Worm (Caenorhabditis elegans) whole organism, L1 larva: ENCODE data around the gene nkb-2.

Experiments used
- C04F5.9 ChIP-seq: sonication (generic microtip); optimal IDR thresholded peaks from 2 replicates; lab custom pipeline; 2016; ENCODE audit warnings: missing genetic modification characterization, missing compliant biosample characterization
- C34B4.2 ChIP-seq: sonication (generic microtip); optimal IDR thresholded peaks from 2 replicates; lab custom pipeline; 2017; ENCODE audit warnings: mild to moderate bottlenecking, missing genetic modification characterization, missing compliant biosample characterization
- blmp-1 ChIP-seq: fragments of 150-350 bp; optimal IDR thresholded peaks from 2 replicates; lab custom pipeline; 2014; ENCODE audit warnings: missing biosample characterization, missing genetic modification characterization
- ceh-8 ChIP-seq: fragments of 200-800 bp; sonication (Bioruptor generic); optimal IDR thresholded peaks from 2 replicates; lab custom pipeline; 2018; ENCODE audit warnings: mild to moderate bottlenecking, missing genetic modification characterization, moderate library complexity, missing compliant biosample characterization
- efl-1 ChIP-seq, 4 experiments: fragments of 150-350 bp; optimal IDR thresholded peaks in 3 of 4; peaks in 1 of 4; 1 replicate in 1 of 4; 2 replicates in 3 of 4; lab custom pipeline; 2014; ENCODE audit warnings: missing biosample characterization in 2 of 4, missing genetic modification characterization in 2 of 4, missing genetic modification reagents in 2 of 4
- efl-3 ChIP-seq: fragments of 200-800 bp; sonication (Bioruptor generic); optimal IDR thresholded peaks from 2 replicates; lab custom pipeline; 2018; ENCODE audit warnings: mild to moderate bottlenecking, missing genetic modification characterization, missing compliant biosample characterization
- elt-2 ChIP-seq: sonication (generic microtip); optimal IDR thresholded peaks from 2 replicates; lab custom pipeline; 2016; ENCODE audit warnings: missing genetic modification characterization, mild to moderate bottlenecking, inconsistent platforms, missing compliant biosample characterization, missing genetic modification reagents
- elt-3 ChIP-seq, 6 experiments: fragments of 150-350 bp in 1 of 6; sonication (generic microtip); optimal IDR thresholded peaks; 2 replicates each; lab custom pipeline; 2017 to 2018; ENCODE audit warnings: missing biosample characterization in 6 of 6, missing genetic modification characterization in 6 of 6, inconsistent platforms in 1 of 6
- fkh-4 ChIP-seq: sonication (generic microtip); optimal IDR thresholded peaks from 2 replicates; lab custom pipeline; 2016; ENCODE audit warnings: missing compliant biosample characterization, missing genetic modification characterization, borderline replicate concordance
- grh-1 ChIP-seq: fragments of 200-800 bp; sonication (Bioruptor generic); IDR thresholded peaks from 2 replicates; pipeline ENCODE4 v1.3.6; 2022; ENCODE audit warnings: missing genetic modification reagents, missing genetic modification characterization, missing compliant biosample characterization
- jun-1 ChIP-seq: fragments of 150-350 bp; optimal IDR thresholded peaks from 2 replicates; lab custom pipeline; 2014; ENCODE audit warnings: missing biosample characterization, missing genetic modification reagents, missing genetic modification characterization
- lin-13 ChIP-seq: fragments of 150-350 bp; optimal IDR thresholded peaks from 2 replicates; lab custom pipeline; 2014; ENCODE audit warnings: missing biosample characterization, missing genetic modification reagents, missing genetic modification characterization
- lin-14 ChIP-seq: fragments of 200-800 bp; sonication (Bioruptor generic); optimal IDR thresholded peaks from 2 replicates; lab custom pipeline; 2018; ENCODE audit warnings: mild to moderate bottlenecking, missing genetic modification characterization, moderate library complexity, missing compliant biosample characterization
- lin-35 ChIP-seq, 2 experiments: fragments of 150-350 bp; optimal IDR thresholded peaks; 2 replicates each; lab custom pipeline; 2014; ENCODE audit warnings: missing biosample characterization in 2 of 2, missing genetic modification characterization in 2 of 2, missing genetic modification reagents in 2 of 2
- lir-3 ChIP-seq: sonication (generic microtip); optimal IDR thresholded peaks from 2 replicates; lab custom pipeline; 2016; ENCODE audit warnings: mild to moderate bottlenecking, missing genetic modification characterization, moderate library complexity, missing compliant biosample characterization; ENCODE audit not compliant: poor library complexity
- mdl-1 ChIP-seq, 2 experiments: fragments of 150-350 bp; optimal IDR thresholded peaks; 2 replicates each; lab custom pipeline; 2014 to 2017; ENCODE audit warnings: missing biosample characterization in 2 of 2, missing genetic modification characterization in 2 of 2, inconsistent platforms in 1 of 2
- mef-2 ChIP-seq: fragments of 150-350 bp; optimal IDR thresholded peaks from 2 replicates; lab custom pipeline; 2014; ENCODE audit warnings: missing biosample characterization, missing genetic modification characterization
- nhr-20 ChIP-seq: sonication (generic microtip); optimal IDR thresholded peaks from 2 replicates; lab custom pipeline; 2016; ENCODE audit warnings: mild to moderate bottlenecking, missing genetic modification characterization, missing compliant biosample characterization
- nhr-237 ChIP-seq: fragments of 150-350 bp; optimal IDR thresholded peaks from 2 replicates; lab custom pipeline; 2014; ENCODE audit warnings: missing biosample characterization, missing genetic modification characterization
- nhr-47 ChIP-seq: sonication (generic microtip); optimal IDR thresholded peaks from 2 replicates; lab custom pipeline; 2016; ENCODE audit warnings: mild to moderate bottlenecking, missing genetic modification characterization, moderate library complexity, missing compliant biosample characterization
- nhr-71 ChIP-seq: sonication (generic microtip); optimal IDR thresholded peaks from 2 replicates; lab custom pipeline; 2016; ENCODE audit warnings: mild to moderate bottlenecking, missing genetic modification characterization, moderate library complexity, missing compliant biosample characterization
- nhr-77 ChIP-seq: fragments of 150-350 bp; optimal IDR thresholded peaks from 2 replicates; lab custom pipeline; 2014; ENCODE audit warnings: missing biosample characterization, missing genetic modification characterization
- nhr-84 ChIP-seq: sonication (generic microtip); optimal IDR thresholded peaks from 2 replicates; lab custom pipeline; 2017; ENCODE audit warnings: missing biosample characterization, missing genetic modification characterization
- nhr-85 ChIP-seq: sonication (generic microtip); peaks from one replicate; lab custom pipeline; 2016; ENCODE audit warnings: missing genetic modification characterization, inconsistent platforms, missing compliant biosample characterization
- rnt-1 ChIP-seq: sonication (generic microtip); optimal IDR thresholded peaks from 2 replicates; lab custom pipeline; 2016; ENCODE audit warnings: mild to moderate bottlenecking, missing genetic modification characterization, moderate library complexity, missing compliant biosample characterization
- skn-1 ChIP-seq: fragments of 150-350 bp; optimal IDR thresholded peaks from 2 replicates; lab custom pipeline; 2014; ENCODE audit warnings: missing biosample characterization, missing genetic modification characterization
- snu-23 ChIP-seq: sonication (generic microtip); optimal IDR thresholded peaks from 2 replicates; lab custom pipeline; 2016; ENCODE audit warnings: missing genetic modification characterization, missing compliant biosample characterization
- sox-4 ChIP-seq: sonication (generic microtip); optimal IDR thresholded peaks from 2 replicates; lab custom pipeline; 2016; ENCODE audit warnings: missing genetic modification characterization, missing compliant biosample characterization
- sptf-1 ChIP-seq: fragments of 150-350 bp; optimal IDR thresholded peaks from 2 replicates; lab custom pipeline; 2014; ENCODE audit warnings: missing biosample characterization, missing genetic modification characterization
- sup-37 ChIP-seq: fragments of 200-800 bp; sonication (Bioruptor generic); optimal IDR thresholded peaks from 2 replicates; lab custom pipeline; 2018; ENCODE audit warnings: mild to moderate bottlenecking, missing genetic modification characterization, missing compliant biosample characterization
- swsn-7 ChIP-seq: sonication (generic microtip); optimal IDR thresholded peaks from 2 replicates; lab custom pipeline; 2016; ENCODE audit warnings: missing genetic modification characterization, missing compliant biosample characterization
- tlp-1 ChIP-seq: fragments of 150-350 bp; optimal IDR thresholded peaks from 2 replicates; lab custom pipeline; 2014; ENCODE audit warnings: missing biosample characterization, missing genetic modification characterization
- unc-86 ChIP-seq: sonication (generic microtip); optimal IDR thresholded peaks from 2 replicates; lab custom pipeline; 2016; ENCODE audit warnings: missing genetic modification characterization, missing compliant biosample characterization

The nkb-2 gene

DNA sequence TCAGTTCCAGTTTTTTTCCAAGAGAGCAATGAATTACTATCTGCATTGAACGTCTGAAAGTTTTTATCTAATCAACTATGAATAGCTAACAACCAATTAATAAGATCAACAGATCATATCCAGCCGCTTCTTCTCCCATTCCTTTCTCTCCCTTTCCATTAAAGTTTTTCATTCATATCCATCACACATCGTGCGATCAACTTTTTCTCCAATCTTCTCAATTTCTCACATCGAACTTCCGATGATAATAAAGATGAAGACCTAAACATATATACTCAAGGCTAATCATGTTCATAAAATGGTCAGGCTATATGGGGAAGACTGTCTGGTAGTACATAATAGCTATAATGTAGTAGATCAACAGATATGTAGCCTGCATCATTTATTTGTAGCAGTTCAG is 21.6 kb downstream of the nkb-2 start:
- TF ChIP-seq lir-3 (tag; lab: Kevin White, UChicago) (no peak), nhr-71 (tag; lab: Kevin White, UChicago) (peak; percentile 19), nhr-85 (peak; percentile 83), nhr-20 (peak; percentile 27), mdl-1 (tag; optimal IDR thresholded peaks at IDR 0.05; lab: Kevin White, UChicago) (no peak), blmp-1 (tag; lab: Kevin White, UChicago) (peak; percentile 69), snu-23 (peak; percentile 12), elt-3 (tag; optimal IDR thresholded peaks at IDR 0.05; lab: Kevin White, UChicago) (peak in 1 of 6 experiments; percentile 3), sox-4 (tag; lab: Kevin White, UChicago) (no peak), lin-14 (GFP tag; lab: Kevin White, UChicago) (peak; percentile 36), nhr-77 (no peak)

DNA sequence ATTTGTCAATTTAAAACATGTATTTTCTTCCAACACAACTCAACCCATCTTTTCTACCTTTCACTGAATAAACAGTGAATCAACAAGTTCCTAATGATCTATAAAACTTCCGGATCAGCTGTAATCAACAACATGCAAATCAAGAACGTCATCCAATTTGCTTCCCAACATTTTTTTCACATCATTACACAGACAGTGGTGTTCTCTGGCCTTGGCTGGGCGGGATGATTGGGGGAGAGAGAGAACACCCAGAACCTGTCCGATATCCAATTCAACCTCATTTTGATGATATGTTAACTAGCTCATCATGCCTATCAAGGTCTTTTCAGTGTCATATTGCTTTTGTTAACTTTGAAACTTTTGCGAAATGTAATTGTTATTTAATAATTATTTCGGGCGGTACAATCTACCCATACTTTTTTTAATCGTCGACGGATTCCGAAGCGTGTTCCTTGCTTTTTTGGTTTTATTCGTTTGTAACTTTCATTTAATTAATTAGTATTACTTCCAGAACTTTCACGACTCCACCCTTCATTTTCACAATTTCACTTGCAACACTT is 24.3 kb downstream of the nkb-2 start, which contains the start of gene ptr-14:
Gene ptr-14 (plus strand): TSS at position 510 of the 560 bp plus-strand sequence.
- TF ChIP-seq nhr-85 = peak; percentile 50
- TF ChIP-seq nhr-20 = no peak

DNA sequence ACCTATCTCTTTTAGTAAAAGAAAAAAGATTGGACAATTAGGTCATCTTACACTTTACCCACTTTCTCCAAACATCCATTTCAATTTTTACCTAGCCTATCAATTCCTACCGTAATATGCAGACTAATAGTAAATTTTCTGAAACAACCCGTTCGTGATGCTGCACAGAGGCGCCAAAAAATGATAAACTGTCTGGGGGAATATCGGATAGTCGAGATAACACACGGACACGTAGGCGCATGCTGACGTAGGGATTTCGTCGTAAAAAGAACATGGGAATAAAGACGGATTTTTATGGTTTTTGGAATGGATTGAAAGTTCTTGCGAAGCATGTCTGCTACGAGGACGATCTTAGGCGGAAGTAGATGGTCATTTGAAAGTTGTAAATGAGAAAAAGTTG is 25.6 kb downstream of the nkb-2 start:
- TF ChIP-seq elt-3 (tag; optimal IDR thresholded peaks at IDR 0.05; lab: Kevin White, UChicago) = peak in 1 of 6 experiments; percentile 57
- no peak for TF ChIP-seq skn-1 (tag; lab: Kevin White, UChicago)
- TF ChIP-seq blmp-1 (tag; lab: Kevin White, UChicago) = peak; percentile 76
- TF ChIP-seq C04F5.9 = no peak
- TF ChIP-seq mef-2 (tag; lab: Kevin White, UChicago) = no peak
- TF ChIP-seq efl-1 (optimal IDR thresholded peaks at IDR 0.05; lab: Kevin White, UChicago) = no peak
- peak in 1 of 2 experiments; percentile 21 for TF ChIP-seq efl-1 (GFP tag; optimal IDR thresholded peaks at IDR 0.05 in 1 of 2; lab: Kevin White, UChicago)

DNA sequence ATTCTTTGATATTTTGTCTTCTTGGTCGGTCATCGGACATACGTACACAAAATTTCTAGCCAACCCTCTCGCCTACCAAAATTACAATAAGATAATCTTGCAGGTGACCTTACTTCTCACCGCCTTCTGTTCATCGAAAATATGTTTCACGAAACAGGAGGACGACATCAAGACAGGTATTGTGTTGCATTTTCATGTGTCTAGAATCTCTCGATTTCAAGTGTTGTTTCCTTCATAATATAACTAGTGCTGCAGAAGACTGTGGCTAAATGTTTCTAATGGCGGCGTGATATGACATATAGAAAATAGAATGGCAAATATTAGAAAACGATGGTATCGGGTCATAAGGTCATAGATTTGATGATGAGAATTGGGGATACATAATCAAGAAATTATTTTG is 26.4 kb downstream of the nkb-2 start:
- TF ChIP-seq lin-35 (GFP tag; optimal IDR thresholded peaks at IDR 0.05; lab: Kevin White, UChicago) (peak in 1 of 2 experiments; percentile 12), nhr-20 (peak; percentile 50), nhr-85 (peak; percentile 66), nhr-84 (tag; lab: Kevin White, UChicago) (no peak), efl-1 (optimal IDR thresholded peaks at IDR 0.05; lab: Kevin White, UChicago) (no peak), efl-1 (GFP tag; optimal IDR thresholded peaks at IDR 0.05 in 1 of 2; lab: Kevin White, UChicago) (peak in 1 of 2 experiments; percentile 18), rnt-1 (no peak), lin-14 (GFP tag; lab: Kevin White, UChicago) (peak; percentile 65), blmp-1 (tag; lab: Kevin White, UChicago) (peak; percentile 44), grh-1 (no peak), snu-23 (peak; percentile 24), elt-3 (tag; optimal IDR thresholded peaks at IDR 0.05; lab: Kevin White, UChicago) (peak in 1 of 6 experiments; percentile 46), sptf-1 (tag; lab: Kevin White, UChicago) (no peak)
- TF ChIP-seq, all 84 proteins: peak for 8

DNA sequence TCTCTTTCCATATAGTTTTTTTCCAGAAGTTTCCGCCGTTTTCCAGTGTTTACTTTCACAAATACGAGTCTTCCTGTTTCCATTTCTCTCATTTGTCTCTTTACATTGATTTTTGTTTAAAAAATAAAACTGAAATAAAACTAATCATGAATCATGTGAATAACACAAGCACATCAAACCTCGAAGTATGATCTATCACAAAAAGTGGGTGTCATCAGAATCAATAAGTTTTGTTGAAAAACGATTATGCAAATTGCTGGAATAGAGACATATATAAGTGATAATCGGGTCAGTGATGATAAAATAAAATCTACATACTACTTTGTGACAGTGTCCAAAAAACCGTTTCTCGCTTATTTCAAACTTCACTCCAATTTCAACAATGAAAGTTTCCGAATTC is 30.1 kb downstream of the nkb-2 start, which contains the start of gene R09H10.7:
Gene R09H10.7 (plus strand): TSS at position 301 of the 400 bp plus-strand sequence.
- TF ChIP-seq nhr-237 (tag; lab: Kevin White, UChicago) (no peak), swsn-7 (tag; lab: Kevin White, UChicago) (no peak), mdl-1 (tag; optimal IDR thresholded peaks at IDR 0.05; lab: Kevin White, UChicago) (no peak), lir-3 (tag; lab: Kevin White, UChicago) (no peak), nhr-47 (tag; lab: Kevin White, UChicago) (no peak), lin-13 (GFP tag; lab: Kevin White, UChicago) (no peak), unc-86 (tag; lab: Kevin White, UChicago) (no peak), efl-3 (GFP tag; lab: Kevin White, UChicago) (no peak), C34B4.2 (tag; lab: Kevin White, UChicago) (no peak), ceh-8 (GFP tag; lab: Kevin White, UChicago) (no peak), nhr-77 (no peak)
- TF ChIP-seq, all 84 proteins: peak for 0

DNA sequence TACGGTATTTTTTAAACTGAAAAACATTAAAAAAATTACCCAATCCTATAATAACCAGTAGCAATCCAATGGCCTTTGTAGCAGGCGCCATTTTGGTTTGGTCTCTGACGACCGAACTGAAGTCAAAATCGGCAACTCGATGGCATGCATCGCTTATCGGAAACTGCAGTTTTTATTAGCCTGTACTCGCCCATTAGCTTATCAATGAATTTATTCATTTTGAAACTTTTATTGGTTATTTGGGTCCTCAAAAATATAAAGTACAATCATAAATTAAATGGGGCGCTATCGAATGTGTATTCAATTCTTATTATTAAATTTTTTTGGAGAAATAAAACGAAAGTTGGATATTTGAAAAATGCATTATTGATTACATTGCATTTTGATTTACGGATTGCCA is 38.0 kb downstream of the nkb-2 start, which contains the start of gene R09H10.5:
Gene R09H10.5 (minus strand): TSS at position 106 of the 400 bp plus-strand sequence.
- TF ChIP-seq efl-1 (optimal IDR thresholded peaks at IDR 0.05; lab: Kevin White, UChicago) (no peak), efl-1 (GFP tag; optimal IDR thresholded peaks at IDR 0.05 in 1 of 2; lab: Kevin White, UChicago) (no peak), jun-1 (tag; lab: Kevin White, UChicago) (no peak), nhr-71 (tag; lab: Kevin White, UChicago) (no peak), efl-3 (GFP tag; lab: Kevin White, UChicago) (no peak), sup-37 (GFP tag; lab: Kevin White, UChicago) (no peak), sox-4 (tag; lab: Kevin White, UChicago) (no peak), elt-2 (peak; percentile 60), mdl-1 (tag; optimal IDR thresholded peaks at IDR 0.05; lab: Kevin White, UChicago) (no peak), tlp-1 (tag; lab: Kevin White, UChicago) (peak; percentile 58), fkh-4 (tag; lab: Kevin White, UChicago) (no peak), mef-2 (tag; lab: Kevin White, UChicago) (no peak)
